Worm (Caenorhabditis elegans): Measurements from ENCODE around the gene W03B1.5.
A peak's percentile ranks its signal among the peaks of the same experiment; 100 is the strongest.

W03B1.5 gene

ce11 chrIV:4338217-4338616, 10.0 kb upstream of the W03B1.5 start:
- TF ChIP-seq B0261.1 (tag; optimal IDR thresholded peaks at IDR 0.05), result no peak
- TF ChIP-seq let-526 (GFP tag; IDR thresholded peaks at IDR 0.05), result no peak
- TF ChIP-seq hlh-12 (tag; optimal IDR thresholded peaks at IDR 0.05), result no peak
- no peak for TF ChIP-seq ztf-28 (GFP tag; IDR thresholded peaks at IDR 0.05)
- TF ChIP-seq nfya-2 (GFP tag; IDR thresholded peaks at IDR 0.05), result no peak
- TF ChIP-seq atf-7 (tag; optimal IDR thresholded peaks at IDR 0.05), result no peak
- TF ChIP-seq T26A5.8 (tag; optimal IDR thresholded peaks at IDR 0.05), result no peak
- TF ChIP-seq lin-35 (GFP tag; optimal IDR thresholded peaks at IDR 0.05), result no peak
- no peak for TF ChIP-seq hrde-1 (tag; optimal IDR thresholded peaks at IDR 0.05; ENCODE audit: borderline replicate concordance)
- TF ChIP-seq C06A6.2 (GFP tag; conservative IDR thresholded peaks at IDR 0.05), result no peak
- no peak for TF ChIP-seq lin-26 (GFP tag; IDR thresholded peaks at IDR 0.05)
- TF ChIP-seq rec-8 (tag; optimal IDR thresholded peaks at IDR 0.05), result no peak
- no peak for TF ChIP-seq pbrm-1 (GFP tag; IDR thresholded peaks at IDR 0.05)
- no peak for TF ChIP-seq akir-1 (GFP tag; optimal IDR thresholded peaks at IDR 0.05)
- TF ChIP-seq bed-1 (GFP tag; IDR thresholded peaks at IDR 0.05), result no peak
- TF ChIP-seq sdz-38 (tag; optimal IDR thresholded peaks at IDR 0.05), result no peak
- no peak for TF ChIP-seq mel-28 (tag; optimal IDR thresholded peaks at IDR 0.05; ENCODE audit: borderline replicate concordance)

ce11 chrIV:4344828-4345227, 3.4 kb upstream of the W03B1.5 start:
- TF ChIP-seq F57A8.1 (GFP tag; optimal IDR thresholded peaks at IDR 0.05), result no peak
- TF ChIP-seq lsl-1 (GFP tag; optimal IDR thresholded peaks at IDR 0.05), result no peak
- no peak for TF ChIP-seq let-607 (tag; optimal IDR thresholded peaks at IDR 0.05)
- TF ChIP-seq rcor-1 (GFP tag; IDR thresholded peaks at IDR 0.05), result no peak
- no peak for TF ChIP-seq ceh-58 (GFP tag; IDR thresholded peaks at IDR 0.05)
- no peak for TF ChIP-seq pha-4 (tag; optimal IDR thresholded peaks at IDR 0.05)
- no peak for TF ChIP-seq ztf-3 (GFP tag; optimal IDR thresholded peaks at IDR 0.05)

ce11 chrIV:4346512-4346911, 1.7 kb upstream of the W03B1.5 start, which contains the start of gene oac-52:
Gene oac-52 (minus strand): TSS chrIV:4346612.
- no peak for TF ChIP-seq lsl-1 (GFP tag; optimal IDR thresholded peaks at IDR 0.05)
- no peak for TF ChIP-seq ceh-27 (GFP tag; optimal IDR thresholded peaks at IDR 0.05)
- no peak for TF ChIP-seq F57C9.4 (tag; optimal IDR thresholded peaks at IDR 0.05)
- TF ChIP-seq dpl-1 (GFP tag; optimal IDR thresholded peaks at IDR 0.05), result no peak

ce11 chrIV:4347578-4348003, 655 bp upstream of the W03B1.5 start:
- TF ChIP-seq F52B5.7 (tag; optimal IDR thresholded peaks at IDR 0.05) (peak; percentile 21), tlf-1 (GFP tag; optimal IDR thresholded peaks at IDR 0.05) (peak; percentile 44), sptf-2 (GFP tag; optimal IDR thresholded peaks at IDR 0.05) (peak; percentile 52), ets-4 (GFP tag; optimal IDR thresholded peaks at IDR 0.05) (no peak), rpc-1 (optimal IDR thresholded peaks at IDR 0.05) (no peak), rpc-1 (tag; optimal IDR thresholded peaks at IDR 0.05) (peak; percentile 11), mxl-1 (tag; optimal IDR thresholded peaks at IDR 0.05) (no peak), dox-1 (GFP tag; IDR thresholded peaks at IDR 0.05) (peak; percentile 93), ceh-91 (GFP tag; IDR thresholded peaks at IDR 0.05) (peak; percentile 81), egrh-3 (GFP tag; IDR thresholded peaks at IDR 0.05) (no peak), ztf-25 (GFP tag; IDR thresholded peaks at IDR 0.05) (no peak), let-607 (tag; optimal IDR thresholded peaks at IDR 0.05) (no peak), ztf-28 (GFP tag; IDR thresholded peaks at IDR 0.05) (no peak), madf-10 (tag; optimal IDR thresholded peaks at IDR 0.05) (no peak), ztf-26 (tag; optimal IDR thresholded peaks at IDR 0.05) (no peak), nfya-1 (tag; optimal IDR thresholded peaks at IDR 0.05; ENCODE audit: borderline replicate concordance, insufficient read depth) (no peak), snpc-1.3 (tag; optimal IDR thresholded peaks at IDR 0.05; ENCODE audit: insufficient read depth) (no peak), dpff-1 (tag; optimal IDR thresholded peaks at IDR 0.05) (no peak), ztf-3 (GFP tag; optimal IDR thresholded peaks at IDR 0.05) (no peak), akir-1 (GFP tag; optimal IDR thresholded peaks at IDR 0.05) (no peak), nhr-120 (GFP tag; IDR thresholded peaks at IDR 0.05) (no peak), attf-3 (GFP tag; conservative IDR thresholded peaks at IDR 0.05) (no peak), lag-1 (GFP tag; IDR thresholded peaks at IDR 0.05) (no peak)
